Worm (Caenorhabditis elegans) whole organism, L3 larva: Measurements from ENCODE around the gene srp-6.

ENCODE experiments used
- R02D3.7 ChIP-seq: fragments of 150-350 bp; optimal IDR thresholded peaks from 2 replicates; lab custom pipeline; 2014; ENCODE audit warnings: missing biosample characterization, missing genetic modification characterization
- ZK546.5 ChIP-seq: sonication (generic microtip); optimal IDR thresholded peaks from 2 replicates; lab custom pipeline; 2017; ENCODE audit warnings: missing biosample characterization, missing genetic modification characterization
- ama-1 ChIP-seq: fragments of 150-350 bp; optimal IDR thresholded peaks from 2 replicates; lab custom pipeline; 2018
- ceh-16 ChIP-seq: sonication (generic microtip); optimal IDR thresholded peaks from 2 replicates; lab custom pipeline; 2017; ENCODE audit warnings: missing biosample characterization, missing genetic modification characterization
- ceh-28 ChIP-seq: fragments of 150-350 bp; optimal IDR thresholded peaks from 2 replicates; lab custom pipeline; 2014; ENCODE audit warnings: missing biosample characterization, missing genetic modification reagents, missing genetic modification characterization
- ceh-9 ChIP-seq: sonication (generic microtip); optimal IDR thresholded peaks from 2 replicates; lab custom pipeline; 2018; ENCODE audit warnings: missing biosample characterization, missing genetic modification characterization
- daf-12 ChIP-seq: fragments of 150-350 bp; optimal IDR thresholded peaks from 2 replicates; lab custom pipeline; 2014; ENCODE audit warnings: missing biosample characterization, missing genetic modification reagents, missing genetic modification characterization
- egl-5 ChIP-seq: fragments of 150-350 bp; optimal IDR thresholded peaks from 2 replicates; lab custom pipeline; 2017; ENCODE audit warnings: missing biosample characterization, missing genetic modification reagents, missing genetic modification characterization, inconsistent platforms
- elt-2 ChIP-seq: sonication (generic microtip); optimal IDR thresholded peaks from 2 replicates; lab custom pipeline; 2016; ENCODE audit warnings: missing genetic modification reagents, mild to moderate bottlenecking, missing genetic modification characterization, missing compliant biosample characterization
- elt-3 ChIP-seq, 3 experiments: fragments of 150-350 bp in 1 of 3; sonication (generic microtip) in 2 of 3; optimal IDR thresholded peaks; 2 replicates in 2 of 3; 4 replicates in 1 of 3; lab custom pipeline; 2014 to 2017; ENCODE audit warnings: missing biosample characterization in 3 of 3, missing genetic modification characterization in 3 of 3
- eor-1 ChIP-seq, 2 experiments: fragments of 150-350 bp; optimal IDR thresholded peaks; 2 replicates each; lab custom pipeline; 2014 to 2018; ENCODE audit warnings: missing biosample characterization in 2 of 2, missing genetic modification characterization in 2 of 2
- fkh-10 ChIP-seq: sonication (generic microtip); optimal IDR thresholded peaks from 2 replicates; lab custom pipeline; 2017; ENCODE audit warnings: missing biosample characterization, missing genetic modification reagents, missing genetic modification characterization
- hmg-11 ChIP-seq: sonication (generic microtip); optimal IDR thresholded peaks from 2 replicates; lab custom pipeline; 2016; ENCODE audit warnings: missing genetic modification characterization, missing compliant biosample characterization
- jun-1 ChIP-seq: fragments of 150-350 bp; optimal IDR thresholded peaks from 2 replicates; lab custom pipeline; 2014; ENCODE audit warnings: missing biosample characterization, missing genetic modification reagents, missing genetic modification characterization
- lin-15B ChIP-seq: fragments of 150-350 bp; optimal IDR thresholded peaks from 2 replicates; lab custom pipeline; 2014; ENCODE audit warnings: missing biosample characterization, missing genetic modification characterization
- lin-39 ChIP-seq: fragments of 150-350 bp; optimal IDR thresholded peaks from 2 replicates; lab custom pipeline; 2018; ENCODE audit warnings: missing biosample characterization, missing genetic modification reagents, missing genetic modification characterization
- mdl-1 ChIP-seq: fragments of 150-350 bp; optimal IDR thresholded peaks from 2 replicates; lab custom pipeline; 2014; ENCODE audit warnings: missing biosample characterization, missing genetic modification characterization
- mml-1 ChIP-seq: fragments of 150-350 bp; sonication (generic microtip); optimal IDR thresholded peaks from 3 replicates; lab custom pipeline; 2014; ENCODE audit warnings: missing biosample characterization, missing genetic modification characterization
- nfya-1 ChIP-seq: sonication (generic microtip); optimal IDR thresholded peaks from 2 replicates; lab custom pipeline; 2017; ENCODE audit warnings: missing genetic modification characterization, mild to moderate bottlenecking, missing compliant biosample characterization, antibody characterized with exemption, moderate library complexity; ENCODE audit not compliant: insufficient read depth
- nhr-11 ChIP-seq: fragments of 150-350 bp; optimal IDR thresholded peaks from 2 replicates; lab custom pipeline; 2014; ENCODE audit warnings: missing biosample characterization, missing genetic modification characterization
- nhr-12 ChIP-seq: fragments of 150-350 bp; optimal IDR thresholded peaks from 2 replicates; lab custom pipeline; 2014; ENCODE audit warnings: missing biosample characterization, missing genetic modification characterization
- nhr-23 ChIP-seq: fragments of 150-350 bp; optimal IDR thresholded peaks from 2 replicates; lab custom pipeline; 2014; ENCODE audit warnings: missing biosample characterization, missing genetic modification reagents, missing genetic modification characterization
- nhr-237 ChIP-seq: fragments of 150-350 bp; optimal IDR thresholded peaks from 2 replicates; lab custom pipeline; 2014; ENCODE audit warnings: missing biosample characterization, missing genetic modification characterization
- nhr-25 ChIP-seq: sonication (generic microtip); optimal IDR thresholded peaks from 2 replicates; lab custom pipeline; 2017; ENCODE audit warnings: missing biosample characterization, missing genetic modification characterization
- nhr-28 ChIP-seq: fragments of 150-350 bp; optimal IDR thresholded peaks from 2 replicates; lab custom pipeline; 2014; ENCODE audit warnings: missing biosample characterization, missing genetic modification characterization
- nhr-43 ChIP-seq: sonication (generic microtip); optimal IDR thresholded peaks from 2 replicates; lab custom pipeline; 2016; ENCODE audit warnings: mild to moderate bottlenecking, missing genetic modification characterization, missing compliant biosample characterization; ENCODE audit not compliant: poor library complexity, severe bottlenecking
- nhr-76 ChIP-seq: fragments of 150-350 bp; sonication (generic microtip); optimal IDR thresholded peaks from 5 replicates; lab custom pipeline; 2014; ENCODE audit warnings: missing biosample characterization, missing genetic modification characterization
- pha-4 ChIP-seq: fragments of 150-350 bp; optimal IDR thresholded peaks from 2 replicates; lab custom pipeline; 2014; ENCODE audit warnings: missing biosample characterization, missing genetic modification reagents, missing genetic modification characterization
- pqm-1 ChIP-seq: fragments of 150-350 bp; optimal IDR thresholded peaks from 2 replicates; lab custom pipeline; 2017; ENCODE audit warnings: missing biosample characterization, missing genetic modification characterization, inconsistent platforms
- sea-2 ChIP-seq: fragments of 150-350 bp; sonication (generic microtip); optimal IDR thresholded peaks from 4 replicates; lab custom pipeline; 2014; ENCODE audit warnings: missing biosample characterization, missing genetic modification reagents, missing genetic modification characterization
- skn-1 ChIP-seq: fragments of 150-350 bp; optimal IDR thresholded peaks from 2 replicates; lab custom pipeline; 2014; ENCODE audit warnings: missing biosample characterization, missing genetic modification characterization
- tbx-2 ChIP-seq: sonication (generic microtip); optimal IDR thresholded peaks from 2 replicates; lab custom pipeline; 2016; ENCODE audit warnings: mild to moderate bottlenecking, missing genetic modification characterization, missing compliant biosample characterization
- unc-39 ChIP-seq: sonication (generic microtip); optimal IDR thresholded peaks from 4 replicates; lab custom pipeline; 2017; ENCODE audit warnings: missing biosample characterization, missing genetic modification characterization
- unc-62 ChIP-seq: fragments of 150-350 bp; sonication (generic microtip); optimal IDR thresholded peaks from 4 replicates; lab custom pipeline; 2014; ENCODE audit warnings: missing biosample characterization, missing genetic modification reagents, missing genetic modification characterization
- ztf-11 ChIP-seq: fragments of 150-350 bp; optimal IDR thresholded peaks from 2 replicates; lab custom pipeline; 2014; ENCODE audit warnings: missing biosample characterization, missing genetic modification characterization
- ztf-4 ChIP-seq: fragments of 150-350 bp; optimal IDR thresholded peaks from 2 replicates; lab custom pipeline; 2014; ENCODE audit warnings: missing biosample characterization, missing genetic modification characterization

The srp-6 gene

ce11 chrV:7399202-7399601 lies 13.3 kb upstream of the srp-6 start, which contains the start of gene gst-41:
TSS of gene gst-41 (minus strand) at chrV:7399302.
- TF ChIP-seq nhr-23 (no peak), nfya-1 (no peak), ceh-16 (tag; lab: Kevin White, UChicago) (no peak), mml-1 (tag; lab: Kevin White, UChicago) (no peak), nhr-76 (tag; lab: Kevin White, UChicago) (no peak), elt-2 (tag; lab: Kevin White, UChicago) (no peak), ztf-4 (no peak), nhr-12 (tag; lab: Kevin White, UChicago) (no peak), ZK546.5 (tag; lab: Kevin White, UChicago) (no peak), pqm-1 (tag; lab: Kevin White, UChicago) (no peak), mdl-1 (tag; lab: Kevin White, UChicago) (no peak), eor-1 (tag; optimal IDR thresholded peaks at IDR 0.05; lab: Kevin White, UChicago) (no peak), nhr-11 (tag; lab: Kevin White, UChicago) (no peak)
- TF ChIP-seq, all 47 proteins: peak for 0

ce11 chrV:7395359-7395758 lies 9.5 kb upstream of the srp-6 start, which contains the start of gene srx-9:
TSS of gene srx-9 (minus strand) at chrV:7395459.
- TF ChIP-seq unc-39 (tag; lab: Kevin White, UChicago): no peak
- TF ChIP-seq daf-12 (tag; lab: Kevin White, UChicago): no peak
- no peak for TF ChIP-seq ama-1 (lab: Kevin White, UChicago)
- no peak for TF ChIP-seq ztf-11 (tag; lab: Kevin White, UChicago)
- no peak for TF ChIP-seq skn-1 (tag; lab: Kevin White, UChicago)
- no peak for TF ChIP-seq elt-2 (tag; lab: Kevin White, UChicago)
- TF ChIP-seq ceh-9: no peak
- TF ChIP-seq nhr-237 (tag; lab: Kevin White, UChicago): no peak
- TF ChIP-seq nhr-12 (tag; lab: Kevin White, UChicago): no peak
- no peak for TF ChIP-seq tbx-2 (tag; lab: Kevin White, UChicago)
- TF ChIP-seq elt-3 (tag; optimal IDR thresholded peaks at IDR 0.05; lab: Kevin White, UChicago): no peak
- TF ChIP-seq nhr-11 (tag; lab: Kevin White, UChicago): no peak
- no peak for TF ChIP-seq nhr-25 (tag; lab: Kevin White, UChicago)

ce11 chrV:7391933-7392332 lies 6.0 kb upstream of the srp-6 start, which contains the start of gene fbxa-105:
TSS of gene fbxa-105 (minus strand) at chrV:7392029.
- TF ChIP-seq pha-4 (tag; lab: Kevin White, UChicago) (peak; percentile 48), fkh-10 (GFP tag; lab: Kevin White, UChicago) (no peak), nhr-25 (tag; lab: Kevin White, UChicago) (no peak), pqm-1 (tag; lab: Kevin White, UChicago) (peak; percentile 9), nhr-28 (tag; lab: Kevin White, UChicago) (no peak), nhr-23 (no peak), nhr-237 (tag; lab: Kevin White, UChicago) (no peak), unc-62 (GFP tag; lab: Kevin White, UChicago) (no peak), elt-2 (tag; lab: Kevin White, UChicago) (peak; percentile 60)

ce11 chrV:7389771-7390170 lies 3.9 kb upstream of the srp-6 start, which contains the start of gene C02H6.1:
TSS of gene C02H6.1 (minus strand) at chrV:7389871.
- TF ChIP-seq nhr-237 (tag; lab: Kevin White, UChicago) (no peak), ztf-11 (tag; lab: Kevin White, UChicago) (no peak), R02D3.7 (tag; lab: Kevin White, UChicago) (no peak), sea-2 (GFP tag; lab: Kevin White, UChicago) (no peak), egl-5 (no peak), nhr-43 (tag; lab: Kevin White, UChicago) (no peak), mml-1 (tag; lab: Kevin White, UChicago) (no peak), lin-15B (tag; lab: Kevin White, UChicago) (no peak), nhr-28 (tag; lab: Kevin White, UChicago) (no peak), fkh-10 (GFP tag; lab: Kevin White, UChicago) (no peak), ceh-28 (no peak), pqm-1 (tag; lab: Kevin White, UChicago) (no peak), lin-39 (tag; lab: Kevin White, UChicago) (no peak), jun-1 (tag; lab: Kevin White, UChicago) (no peak), ceh-16 (tag; lab: Kevin White, UChicago) (no peak), daf-12 (tag; lab: Kevin White, UChicago) (no peak), hmg-11 (tag; lab: Kevin White, UChicago) (no peak)
